Worm (Caenorhabditis elegans) whole organism, L4 larva: ENCODE results near the gene T14G11.1.

Experiments used
- hlh-30 ChIP-seq: sonication (generic microtip); optimal IDR thresholded peaks from 2 replicates; lab custom pipeline; 2017; ENCODE audit warnings: antibody characterized with exemption, mild to moderate bottlenecking, missing genetic modification characterization, missing compliant biosample characterization; ENCODE audit not compliant: insufficient read depth
- nhr-11 ChIP-seq: fragments of 150-350 bp; optimal IDR thresholded peaks from 2 replicates; lab custom pipeline; 2014; ENCODE audit warnings: missing biosample characterization, missing genetic modification characterization
- nhr-237 ChIP-seq: sonication (generic microtip); optimal IDR thresholded peaks from 2 replicates; lab custom pipeline; 2017; ENCODE audit warnings: missing biosample characterization, missing genetic modification characterization
- nhr-76 ChIP-seq: fragments of 150-350 bp; optimal IDR thresholded peaks from 2 replicates; lab custom pipeline; 2014; ENCODE audit warnings: missing biosample characterization, missing genetic modification characterization
- snpc-4 ChIP-seq: fragments of 150-350 bp; optimal IDR thresholded peaks from 2 replicates; lab custom pipeline; 2014; ENCODE audit warnings: missing biosample characterization, missing genetic modification characterization

DNA sequence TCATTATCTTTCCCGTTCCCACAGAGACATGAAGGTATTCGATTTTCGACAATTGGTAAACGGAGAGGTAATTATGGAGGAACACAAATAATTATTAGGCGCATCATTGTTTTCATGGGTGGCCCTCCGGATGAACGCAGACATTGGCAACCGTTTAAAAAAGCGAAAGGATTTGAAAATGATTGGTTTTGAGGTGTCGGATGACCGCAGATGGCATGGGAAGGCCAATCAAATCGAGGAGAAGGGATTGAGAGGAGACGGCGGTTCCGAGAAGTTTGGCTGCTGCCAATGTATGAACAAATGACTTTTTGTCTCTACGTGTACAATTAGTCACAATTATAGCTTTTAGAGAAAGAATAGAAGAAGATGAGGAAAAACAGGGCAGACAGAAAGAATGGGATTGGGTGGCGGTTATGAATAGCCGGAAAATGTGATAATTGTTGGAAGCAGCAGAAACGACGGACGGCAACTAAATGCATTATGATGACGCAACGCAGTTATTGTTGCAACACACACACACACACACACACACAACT lies 18.8 kb downstream of the T14G11.1 start:
- TF ChIP-seq nhr-76 (tag; lab: Kevin White, UChicago) (no peak), snpc-4 (tag; lab: Kevin White, UChicago) (no peak), nhr-11 (tag; lab: Kevin White, UChicago) (no peak), hlh-30 (no peak), nhr-237 (no peak)
